Worm (Caenorhabditis elegans): ENCODE results near the gene ZK669.2.
A peak's percentile ranks its signal among the peaks of the same experiment; 100 is the strongest.

Gene ZK669.2

DNA sequence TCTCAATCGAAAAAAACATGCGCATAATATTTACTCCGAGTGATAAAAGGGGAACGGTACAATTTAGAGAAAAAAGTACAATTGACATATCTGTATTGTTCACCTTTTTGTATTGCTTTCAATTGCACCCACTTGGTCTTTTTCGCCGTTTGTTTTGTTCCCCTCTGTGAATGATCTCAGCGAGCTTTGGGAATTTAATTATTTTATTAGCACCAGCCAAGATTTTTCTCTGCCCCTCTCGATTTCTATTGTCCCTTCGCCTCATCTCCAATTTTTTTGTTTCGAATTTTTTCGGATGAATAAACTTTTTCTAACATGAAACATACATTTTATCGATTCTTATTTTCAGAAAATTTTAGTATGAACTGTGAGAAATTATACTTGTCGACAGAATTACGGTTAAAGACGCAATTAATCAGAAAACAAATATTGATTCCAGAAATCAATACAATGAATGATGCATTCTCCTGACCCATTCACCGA lies 37.7 kb downstream of the ZK669.2 start, which contains the start of gene rev-1:
rev-1 (plus strand) TSS at position 433 of the 483 bp plus-strand sequence.
- no peak for TF ChIP-seq nhr-12 (tag; optimal IDR thresholded peaks at IDR 0.05)
- TF ChIP-seq ces-1 (GFP tag; optimal IDR thresholded peaks at IDR 0.05), result peak; percentile 64
- TF ChIP-seq ham-2 (GFP tag; optimal IDR thresholded peaks at IDR 0.05), result no peak

ce11 chrII:7895190-7895589 lies 42.8 kb downstream of the ZK669.2 start:
- TF ChIP-seq unc-62 (GFP tag; optimal IDR thresholded peaks at IDR 0.05) (peak; percentile 34), sem-2 (GFP tag; optimal IDR thresholded peaks at IDR 0.05) (no peak), elt-3 (tag; optimal IDR thresholded peaks at IDR 0.05) (no peak)

- TF ChIP-seq nhr-76 (tag; optimal IDR thresholded peaks at IDR 0.05), result no peak
- no peak for TF ChIP-seq nhr-237 (tag; optimal IDR thresholded peaks at IDR 0.05)
- TF ChIP-seq mep-1 (tag; optimal IDR thresholded peaks at IDR 0.05), result no peak
- no peak for TF ChIP-seq ceh-43 (GFP tag; optimal IDR thresholded peaks at IDR 0.05)
- TF ChIP-seq hlh-1 (tag; optimal IDR thresholded peaks at IDR 0.05), result no peak
- no peak for TF ChIP-seq snpc-4 (tag; optimal IDR thresholded peaks at IDR 0.05)
- no peak for TF ChIP-seq lin-13 (tag; optimal IDR thresholded peaks at IDR 0.05)
- no peak for TF ChIP-seq nhr-28 (tag; optimal IDR thresholded peaks at IDR 0.05)
These were observed 44.3 kb downstream of the ZK669.2 start for ce11 chrII:7893648-7894047.

ce11 chrII:7892761-7893272 lies 45.2 kb downstream of the ZK669.2 start, which contains the start of gene ptc-1:
Gene ptc-1 (plus strand): TSS chrII:7893222.
- no peak for TF ChIP-seq sptf-1 (tag; optimal IDR thresholded peaks at IDR 0.05)
- TF ChIP-seq ham-2 (GFP tag; optimal IDR thresholded peaks at IDR 0.05), result no peak
- no peak for TF ChIP-seq drap-1 (GFP tag; optimal IDR thresholded peaks at IDR 0.05)
- TF ChIP-seq unc-39 (tag; optimal IDR thresholded peaks at IDR 0.05), result no peak
- TF ChIP-seq nhr-2 (tag; optimal IDR thresholded peaks at IDR 0.05), result no peak

- peak; percentile 5 for TF ChIP-seq lsy-2 (tag; optimal IDR thresholded peaks at IDR 0.05)
- peak; percentile 1 for TF ChIP-seq mls-2 (tag; optimal IDR thresholded peaks at IDR 0.05)
- TF ChIP-seq flh-1 (GFP tag; optimal IDR thresholded peaks at IDR 0.05), result no peak
- TF ChIP-seq ces-1 (GFP tag; optimal IDR thresholded peaks at IDR 0.05), result peak; percentile 51
- no peak for TF ChIP-seq M03D4.4 (tag; optimal IDR thresholded peaks at IDR 0.05)
- no peak for TF ChIP-seq ztf-11 (tag; optimal IDR thresholded peaks at IDR 0.05)
- no peak for TF ChIP-seq elt-1 (tag; optimal IDR thresholded peaks at IDR 0.05; ENCODE audit: borderline replicate concordance, insufficient read depth)
- no peak for TF ChIP-seq sptf-1 (tag; optimal IDR thresholded peaks at IDR 0.05)
- TF ChIP-seq hlh-1 (tag; optimal IDR thresholded peaks at IDR 0.05), result peak; percentile 28
- TF ChIP-seq sem-2 (GFP tag; optimal IDR thresholded peaks at IDR 0.05), result no peak
- TF ChIP-seq snpc-4 (tag; optimal IDR thresholded peaks at IDR 0.05), result no peak
- peak; percentile 68 for TF ChIP-seq unc-120 (tag; optimal IDR thresholded peaks at IDR 0.05; ENCODE audit: poor library complexity, severe bottlenecking)
These were observed 45.9 kb downstream of the ZK669.2 start for ce11 chrII:7891869-7892615.

DNA sequence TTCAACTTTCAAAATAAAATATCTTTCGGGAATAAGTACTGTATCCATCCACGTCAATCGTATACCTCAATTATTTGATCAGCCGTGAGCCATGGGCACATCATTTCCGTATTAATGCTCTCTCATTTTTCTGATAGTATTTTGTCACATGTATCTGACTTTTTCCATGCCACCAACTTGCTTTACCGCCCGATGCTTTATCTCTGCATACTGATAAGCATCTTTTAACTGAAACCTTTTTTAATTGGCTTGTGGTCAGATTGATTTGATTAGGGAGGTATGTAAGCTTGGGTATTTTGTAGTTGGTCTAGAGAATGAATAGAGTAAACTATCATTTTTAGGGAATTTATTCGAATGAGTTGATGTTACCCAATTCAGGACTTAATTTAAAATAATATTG lies 48.7 kb downstream of the ZK669.2 start:
- TF ChIP-seq M03D4.4 (tag; optimal IDR thresholded peaks at IDR 0.05) (no peak), mep-1 (tag; optimal IDR thresholded peaks at IDR 0.05) (no peak), lsy-2 (tag; optimal IDR thresholded peaks at IDR 0.05) (no peak), ceh-39 (tag; optimal IDR thresholded peaks at IDR 0.05) (no peak), nhr-28 (tag; optimal IDR thresholded peaks at IDR 0.05) (no peak), ces-1 (GFP tag; optimal IDR thresholded peaks at IDR 0.05) (no peak), cnd-1 (tag; optimal IDR thresholded peaks at IDR 0.05) (no peak), drap-1 (GFP tag; optimal IDR thresholded peaks at IDR 0.05) (no peak), zip-8 (tag; optimal IDR thresholded peaks at IDR 0.05) (no peak), unc-120 (tag; optimal IDR thresholded peaks at IDR 0.05; ENCODE audit: poor library complexity, severe bottlenecking) (no peak), nhr-12 (tag; optimal IDR thresholded peaks at IDR 0.05) (no peak), sem-2 (GFP tag; optimal IDR thresholded peaks at IDR 0.05) (no peak), ztf-11 (tag; optimal IDR thresholded peaks at IDR 0.05) (no peak), bed-3 (GFP tag; optimal IDR thresholded peaks at IDR 0.05) (no peak), pha-4 (tag; optimal IDR thresholded peaks at IDR 0.05) (no peak), ham-2 (GFP tag; optimal IDR thresholded peaks at IDR 0.05) (no peak)

Data from whole organism, mixed stage, embryonic.